Worm (Caenorhabditis elegans) whole organism, early embryonic: ENCODE results near the gene ced-10.

Experiments
- B0310.2 ChIP-seq: sonication (generic microtip); optimal IDR thresholded peaks from 2 replicates; lab custom pipeline; 2016; ENCODE audit warnings: mild to moderate bottlenecking, missing genetic modification characterization, missing compliant biosample characterization
- F13C5.2 ChIP-seq: sonication (generic microtip); optimal IDR thresholded peaks from 2 replicates; lab custom pipeline; 2017; ENCODE audit warnings: mild to moderate bottlenecking, missing genetic modification characterization, inconsistent platforms, missing compliant biosample characterization
- aly-1 ChIP-seq: sonication (generic microtip); optimal IDR thresholded peaks from 2 replicates; lab custom pipeline; 2016; ENCODE audit warnings: missing genetic modification characterization, missing compliant biosample characterization
- ama-1 ChIP-seq: fragments of 150-350 bp; optimal IDR thresholded peaks from 2 replicates; lab custom pipeline; 2014
- ceh-13 ChIP-seq: fragments of 200-800 bp; sonication (Bioruptor generic); optimal IDR thresholded peaks from 2 replicates; lab custom pipeline; 2018; ENCODE audit warnings: mild to moderate bottlenecking, missing genetic modification characterization, missing compliant biosample characterization
- ceh-36 ChIP-seq: sonication (generic microtip); optimal IDR thresholded peaks from 2 replicates; lab custom pipeline; 2016; ENCODE audit warnings: missing genetic modification characterization, inconsistent platforms, missing compliant biosample characterization
- ets-7 ChIP-seq: sonication (generic microtip); optimal IDR thresholded peaks from 2 replicates; lab custom pipeline; 2016; ENCODE audit warnings: missing genotype, missing genetic modification characterization, missing compliant biosample characterization
- flt-1 ChIP-seq: fragments of 200-800 bp; sonication (Bioruptor generic); IDR thresholded peaks from 2 replicates; pipeline ENCODE4 v1.3.6; 2022; ENCODE audit warnings: missing genetic modification characterization, missing compliant biosample characterization
- hmbx-1 ChIP-seq: sonication (generic microtip); optimal IDR thresholded peaks from 2 replicates; lab custom pipeline; 2016; ENCODE audit warnings: mild to moderate bottlenecking, missing genetic modification characterization, missing compliant biosample characterization
- hmg-4 ChIP-seq: fragments of 200-800 bp; sonication (Bioruptor generic); optimal IDR thresholded peaks from 2 replicates; lab custom pipeline; 2018; ENCODE audit warnings: mild to moderate bottlenecking, missing genetic modification characterization, missing compliant biosample characterization
- hnd-1 ChIP-seq: sonication (generic microtip); optimal IDR thresholded peaks from 2 replicates; lab custom pipeline; 2016; ENCODE audit warnings: missing genetic modification characterization, missing compliant biosample characterization
- pes-1 ChIP-seq: fragments of 200-800 bp; sonication (Bioruptor generic); IDR thresholded peaks from 2 replicates; pipeline ENCODE4 v1.3.6; 2022; ENCODE audit warnings: missing genetic modification reagents, missing genetic modification characterization, missing compliant biosample characterization
- scrt-1 ChIP-seq: fragments of 200-800 bp; sonication (Bioruptor generic); IDR thresholded peaks from 2 replicates; pipeline ENCODE4 v1.3.6; 2022; ENCODE audit warnings: missing genetic modification characterization, missing compliant biosample characterization
- sea-1 ChIP-seq: fragments of 200-800 bp; sonication (Bioruptor generic); conservative IDR thresholded peaks from 2 replicates; pipeline ENCODE4 v1.3.6; 2022; ENCODE audit warnings: missing genetic modification characterization, missing compliant biosample characterization
- tbx-11 ChIP-seq: fragments of 200-800 bp; sonication (Bioruptor generic); IDR thresholded peaks from 2 replicates; pipeline ENCODE4 v1.3.6; 2022; ENCODE audit warnings: missing genetic modification characterization, missing compliant biosample characterization
- tbx-37 ChIP-seq: fragments of 200-800 bp; sonication (Bioruptor generic); conservative IDR thresholded peaks from 2 replicates; pipeline ENCODE4 v1.3.6; 2022; ENCODE audit warnings: missing genetic modification reagents, missing genetic modification characterization, missing compliant biosample characterization
- tra-4 ChIP-seq: sonication (generic microtip); optimal IDR thresholded peaks from 2 replicates; lab custom pipeline; 2017; ENCODE audit warnings: missing genetic modification characterization, missing compliant biosample characterization

The ced-10 gene

DNA sequence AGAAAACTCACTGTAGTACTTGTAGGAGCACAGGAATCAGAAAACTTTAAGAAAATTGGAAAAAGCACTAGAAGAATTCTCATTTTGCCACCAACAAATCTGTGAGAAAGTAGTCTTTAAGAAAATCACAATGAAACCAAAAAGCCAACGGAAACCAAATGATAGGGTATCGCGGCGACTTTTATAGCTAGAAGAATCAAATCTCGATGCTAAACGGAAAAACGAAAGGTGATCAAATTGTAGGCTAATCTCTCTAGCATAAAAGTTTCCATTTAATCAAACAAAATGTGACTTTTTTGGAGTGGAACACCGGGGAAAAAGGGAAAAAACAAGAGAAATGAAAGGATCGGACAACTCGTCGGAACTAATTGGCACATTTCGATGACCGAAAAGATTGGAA lies 13.0 kb downstream of the ced-10 start, which contains the start of gene C09G12.17:
TSS of gene C09G12.17 (minus strand) at position 101 of the 400 bp plus-strand sequence.
- no peak for TF ChIP-seq tbx-37 (GFP tag; lab: Robert Waterston, UW)
- TF ChIP-seq ceh-36 (tag; lab: Kevin White, UChicago) = no peak
- no peak for TF ChIP-seq F13C5.2
- no peak for TF ChIP-seq sea-1
- TF ChIP-seq pes-1 (GFP tag; lab: Robert Waterston, UW) = no peak
- no peak for TF ChIP-seq ama-1
- TF ChIP-seq scrt-1 (GFP tag; lab: Robert Waterston, UW) = no peak
- no peak for TF ChIP-seq hnd-1 (tag; lab: Kevin White, UChicago)
- TF ChIP-seq B0310.2 (tag; lab: Kevin White, UChicago) = no peak

DNA sequence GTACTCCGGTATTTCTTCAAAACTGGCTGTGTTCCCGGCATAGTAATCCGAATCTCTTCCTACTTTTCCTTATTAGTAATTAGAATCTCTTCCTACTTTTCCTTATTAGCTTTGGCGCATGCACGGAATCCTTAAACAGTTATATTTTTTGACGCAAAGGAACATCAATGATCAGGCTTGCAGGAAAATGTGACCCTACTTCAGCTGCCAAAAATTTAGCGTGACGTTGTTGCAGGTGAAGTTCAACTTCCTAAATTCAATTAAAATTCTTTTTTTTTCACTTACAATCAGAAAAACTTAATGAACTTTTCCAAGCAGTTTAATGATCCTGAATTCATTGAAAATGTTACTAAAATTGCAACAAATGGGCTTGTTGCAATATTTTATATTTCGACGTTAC lies 16.0 kb downstream of the ced-10 start, which contains the start of gene srz-79:
TSS of gene srz-79 (plus strand) at position 301 of the 400 bp plus-strand sequence.
- TF ChIP-seq tra-4 = no peak
- no peak for TF ChIP-seq hnd-1 (tag; lab: Kevin White, UChicago)
- no peak for TF ChIP-seq pes-1 (GFP tag; lab: Robert Waterston, UW)
- TF ChIP-seq hmg-4 = no peak
- TF ChIP-seq tbx-37 (GFP tag; lab: Robert Waterston, UW) = no peak
- no peak for TF ChIP-seq aly-1
- TF ChIP-seq ama-1 = no peak
- TF ChIP-seq sea-1 = no peak
- no peak for TF ChIP-seq ets-7
- TF ChIP-seq ceh-13 (GFP tag; lab: Kevin White, UChicago) = no peak
- no peak for TF ChIP-seq tbx-11
- no peak for TF ChIP-seq F13C5.2
- TF ChIP-seq B0310.2 (tag; lab: Kevin White, UChicago) = no peak
- no peak for TF ChIP-seq scrt-1 (GFP tag; lab: Robert Waterston, UW)
- TF ChIP-seq hmbx-1 (tag; lab: Kevin White, UChicago) = no peak
- TF ChIP-seq ceh-36 (tag; lab: Kevin White, UChicago) = no peak
- no peak for TF ChIP-seq flt-1 (GFP tag; lab: Robert Waterston, UW)

DNA sequence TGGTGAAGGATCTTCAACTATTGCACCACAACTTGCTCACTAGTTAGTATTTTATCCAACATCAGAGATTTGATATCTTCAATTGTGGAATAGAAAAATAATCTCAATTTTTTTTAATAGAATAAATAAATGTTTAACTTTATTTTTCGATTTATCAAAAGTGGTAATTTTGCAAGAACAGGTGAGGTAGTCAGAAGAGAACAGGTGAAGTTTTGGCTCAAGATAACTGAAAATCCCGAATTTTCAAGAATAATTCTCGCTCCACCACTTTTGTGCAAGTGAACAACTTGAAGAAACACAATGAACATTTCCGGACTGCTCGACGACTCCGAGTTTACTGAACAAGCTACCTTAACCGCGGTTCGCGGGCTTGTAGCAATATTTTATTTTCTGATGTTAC lies 17.9 kb downstream of the ced-10 start, which contains the start of gene srz-78:
TSS of gene srz-78 (plus strand) at position 301 of the 400 bp plus-strand sequence.
- TF ChIP-seq tra-4 (no peak), flt-1 (GFP tag; lab: Robert Waterston, UW) (no peak), sea-1 (no peak), tbx-37 (GFP tag; lab: Robert Waterston, UW) (no peak), aly-1 (no peak), F13C5.2 (no peak), hmg-4 (no peak), hnd-1 (tag; lab: Kevin White, UChicago) (no peak), ceh-36 (tag; lab: Kevin White, UChicago) (no peak), hmbx-1 (tag; lab: Kevin White, UChicago) (no peak), tbx-11 (no peak), B0310.2 (tag; lab: Kevin White, UChicago) (no peak), ceh-13 (GFP tag; lab: Kevin White, UChicago) (no peak), scrt-1 (GFP tag; lab: Robert Waterston, UW) (no peak), pes-1 (GFP tag; lab: Robert Waterston, UW) (no peak), ama-1 (no peak), ets-7 (no peak)

DNA sequence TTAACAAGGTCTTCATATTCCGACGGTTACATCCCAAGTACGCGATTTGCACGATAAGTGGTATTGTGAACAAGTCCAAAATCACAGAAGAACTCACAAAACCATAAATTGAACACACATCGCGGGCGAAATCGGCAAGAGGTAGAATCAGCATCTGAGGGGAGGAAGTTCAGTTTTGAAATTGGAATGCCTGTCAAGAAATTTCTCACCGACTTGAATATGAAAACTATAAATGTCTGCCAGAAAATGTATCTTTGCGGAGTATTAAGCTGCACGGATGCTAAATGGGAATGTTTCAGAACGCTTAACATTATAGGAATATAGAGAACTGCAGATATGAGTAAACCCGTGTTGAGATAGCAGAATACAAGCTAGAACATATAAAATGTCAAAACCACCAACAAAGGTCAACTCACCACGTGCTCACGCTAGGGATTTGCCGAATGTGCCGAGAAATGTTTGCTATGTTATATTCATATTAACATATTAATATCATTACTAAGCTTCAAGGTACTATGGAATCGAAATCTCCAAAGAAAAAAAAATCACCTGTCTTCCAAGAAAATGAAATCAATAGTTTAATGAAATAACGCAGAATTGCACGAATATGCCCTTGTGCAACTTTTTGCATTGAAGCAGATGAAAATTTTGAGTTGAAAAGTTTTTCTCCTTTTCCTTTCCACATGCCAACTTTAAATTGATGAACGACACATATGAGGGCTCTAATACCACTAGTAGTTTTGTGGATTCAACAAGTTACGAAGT lies 26.9 kb downstream of the ced-10 start, which contains the start of gene srz-82:
TSS of gene srz-82 (plus strand) at position 701 of the 765 bp plus-strand sequence.
- TF ChIP-seq hmg-4 = no peak
- no peak for TF ChIP-seq F13C5.2
- no peak for TF ChIP-seq ama-1
- TF ChIP-seq tbx-11 = no peak
- TF ChIP-seq tra-4 = no peak
- TF ChIP-seq tbx-37 (GFP tag; lab: Robert Waterston, UW) = no peak
- TF ChIP-seq ets-7 = no peak
- no peak for TF ChIP-seq ceh-13 (GFP tag; lab: Kevin White, UChicago)
- no peak for TF ChIP-seq pes-1 (GFP tag; lab: Robert Waterston, UW)

ce11 chrIV:3481760-3482159 lies 27.6 kb downstream of the ced-10 start, which contains the start of gene srz-37:
srz-37 (minus strand) TSS chrIV:3481860.
- TF ChIP-seq hmbx-1 (tag; lab: Kevin White, UChicago) (no peak), B0310.2 (tag; lab: Kevin White, UChicago) (no peak)

DNA sequence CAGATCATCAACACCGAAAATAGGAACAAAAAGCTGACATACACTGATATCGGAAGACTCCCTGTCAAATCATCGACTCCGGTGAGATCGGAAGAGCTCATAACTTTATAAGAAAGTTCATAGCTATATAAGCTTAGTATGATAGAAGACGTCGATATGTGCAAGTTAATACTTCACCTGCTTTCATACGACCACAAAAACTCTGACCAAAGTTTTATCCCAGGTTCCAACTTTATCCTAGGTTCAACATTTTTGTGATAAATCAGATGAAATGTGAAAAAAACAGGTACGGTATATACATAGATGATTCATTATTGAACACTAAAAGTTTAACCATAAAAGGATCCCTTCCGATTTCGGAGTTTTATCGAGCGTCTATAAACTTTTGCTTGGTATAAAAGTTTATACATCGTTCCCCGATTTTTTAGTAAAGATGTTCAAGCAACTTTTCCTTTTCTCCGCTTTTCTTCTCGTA lies 30.4 kb downstream of the ced-10 start, which contains the start of the genes srz-70 and C09G12.5:
TSS of gene srz-70 (minus strand) at position 101 of the 475 bp plus-strand sequence.
TSS of gene C09G12.5 (plus strand) at position 425 of the 475 bp plus-strand sequence.
- TF ChIP-seq tbx-11 = no peak
- TF ChIP-seq sea-1 = no peak
- TF ChIP-seq hnd-1 (tag; lab: Kevin White, UChicago) = no peak
- no peak for TF ChIP-seq ama-1
- no peak for TF ChIP-seq B0310.2 (tag; lab: Kevin White, UChicago)
- TF ChIP-seq F13C5.2 = no peak
- TF ChIP-seq tra-4 = no peak
- TF ChIP-seq ceh-36 (tag; lab: Kevin White, UChicago) = no peak
- TF ChIP-seq hmbx-1 (tag; lab: Kevin White, UChicago) = no peak
- no peak for TF ChIP-seq scrt-1 (GFP tag; lab: Robert Waterston, UW)

DNA sequence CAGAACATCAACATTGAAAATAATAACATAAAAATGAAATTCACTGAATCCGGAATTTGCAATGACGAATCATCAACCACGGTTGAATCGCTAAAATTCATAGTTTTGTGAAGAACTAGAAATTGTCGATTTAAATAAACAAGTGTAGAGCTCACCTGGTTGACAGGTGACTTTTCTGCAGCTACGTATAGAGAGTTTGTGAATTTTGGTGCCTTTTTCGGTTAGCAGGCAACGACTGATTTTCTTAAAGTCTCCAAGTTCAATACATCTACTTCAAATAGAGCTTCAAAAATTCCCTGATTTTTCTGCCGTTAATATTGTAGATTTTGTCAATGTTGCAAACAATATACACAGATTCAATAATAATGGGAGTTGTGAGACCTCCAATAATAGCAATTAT lies 32.2 kb downstream of the ced-10 start, which contains the start of gene srz-69:
TSS of gene srz-69 (minus strand) at position 101 of the 400 bp plus-strand sequence.
- TF ChIP-seq B0310.2 (tag; lab: Kevin White, UChicago) (no peak), tbx-11 (no peak), sea-1 (no peak), hmbx-1 (tag; lab: Kevin White, UChicago) (no peak), ceh-36 (tag; lab: Kevin White, UChicago) (no peak), tra-4 (no peak), aly-1 (no peak), tbx-37 (GFP tag; lab: Robert Waterston, UW) (no peak), pes-1 (GFP tag; lab: Robert Waterston, UW) (no peak), ama-1 (no peak), ets-7 (no peak), hnd-1 (tag; lab: Kevin White, UChicago) (no peak)
